Worm (Caenorhabditis elegans) whole organism, L1 larva: ENCODE measurements around the gene H40L08.7.

ENCODE experiments used
- C16A3.4 ChIP-seq: fragments of 150-350 bp; optimal IDR thresholded peaks from 2 replicates; lab custom pipeline; 2014; ENCODE audit warnings: missing biosample characterization, missing genetic modification characterization
- aha-1 ChIP-seq: fragments of 150-350 bp; optimal IDR thresholded peaks from 2 replicates; lab custom pipeline; 2014; ENCODE audit warnings: missing biosample characterization, missing genetic modification characterization
- aly-2 ChIP-seq: fragments of 150-350 bp; optimal IDR thresholded peaks from 2 replicates; lab custom pipeline; 2014; ENCODE audit warnings: missing biosample characterization, missing genetic modification characterization
- ama-1 ChIP-seq: fragments of 150-350 bp; optimal IDR thresholded peaks from 2 replicates; lab custom pipeline; 2014
- blmp-1 ChIP-seq: fragments of 150-350 bp; optimal IDR thresholded peaks from 2 replicates; lab custom pipeline; 2014; ENCODE audit warnings: missing biosample characterization, missing genetic modification characterization
- lin-35 ChIP-seq, 2 experiments: fragments of 150-350 bp; optimal IDR thresholded peaks; 2 replicates each; lab custom pipeline; 2014; ENCODE audit warnings: missing biosample characterization in 2 of 2, missing genetic modification characterization in 2 of 2, missing genetic modification reagents in 2 of 2
- nhr-76 ChIP-seq: sonication (generic microtip); optimal IDR thresholded peaks from 2 replicates; lab custom pipeline; 2017; ENCODE audit warnings: missing biosample characterization, missing genetic modification characterization
- nhr-77 ChIP-seq: fragments of 150-350 bp; optimal IDR thresholded peaks from 2 replicates; lab custom pipeline; 2014; ENCODE audit warnings: missing biosample characterization, missing genetic modification characterization
- pqm-1 ChIP-seq: sonication (generic microtip); optimal IDR thresholded peaks from 3 replicates; lab custom pipeline; 2017; ENCODE audit warnings: missing biosample characterization, missing genetic modification characterization
- snpc-4 ChIP-seq: fragments of 150-350 bp; optimal IDR thresholded peaks from 2 replicates; lab custom pipeline; 2014; ENCODE audit warnings: missing biosample characterization, missing genetic modification characterization
- sptf-1 ChIP-seq: fragments of 150-350 bp; optimal IDR thresholded peaks from 2 replicates; lab custom pipeline; 2014; ENCODE audit warnings: missing biosample characterization, missing genetic modification characterization
- tbx-2 ChIP-seq: sonication (generic microtip); optimal IDR thresholded peaks from 2 replicates; lab custom pipeline; 2016; ENCODE audit warnings: missing genetic modification characterization, missing compliant biosample characterization
- zag-1 ChIP-seq: fragments of 150-350 bp; optimal IDR thresholded peaks from 2 replicates; lab custom pipeline; 2014; ENCODE audit warnings: missing biosample characterization, missing genetic modification characterization

DNA sequence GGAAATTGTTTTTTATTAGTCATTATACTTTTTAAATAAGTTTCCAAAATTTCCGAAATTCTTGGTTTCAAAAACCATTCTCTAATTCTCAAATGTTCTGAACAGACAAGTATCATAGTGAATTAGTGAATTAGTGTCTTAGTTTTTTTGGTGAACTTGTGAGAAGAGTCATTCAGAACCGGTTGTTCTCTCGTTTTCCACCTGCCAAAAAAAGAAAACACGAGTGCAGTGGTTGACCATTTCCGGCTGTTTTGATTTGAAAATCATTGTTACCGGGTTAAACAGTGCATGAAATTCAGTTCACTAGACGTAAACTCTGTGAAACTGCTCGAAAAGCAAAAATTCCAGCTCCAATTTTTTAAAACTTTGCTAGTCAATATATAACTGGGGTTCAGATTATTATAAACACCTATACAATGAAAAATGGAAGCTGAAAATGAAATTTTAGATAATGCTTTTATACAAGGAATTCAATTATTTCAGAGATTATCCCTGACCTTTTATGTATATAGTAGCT lies 37.8 kb downstream of the H40L08.7 start:
- no peak for TF ChIP-seq C16A3.4 (tag; lab: Kevin White, UChicago)
- TF ChIP-seq pqm-1 (tag; lab: Kevin White, UChicago), result no peak
- no peak for TF ChIP-seq sptf-1 (tag; lab: Kevin White, UChicago)
- no peak for TF ChIP-seq snpc-4
- TF ChIP-seq aly-2 (tag; lab: Kevin White, UChicago), result no peak
- no peak for TF ChIP-seq aha-1 (tag; lab: Kevin White, UChicago)
- TF ChIP-seq blmp-1 (tag; lab: Kevin White, UChicago), result no peak
- TF ChIP-seq nhr-76 (tag; lab: Kevin White, UChicago), result no peak
- no peak for TF ChIP-seq ama-1 (lab: Kevin White, UChicago)
- TF ChIP-seq lin-35 (GFP tag; optimal IDR thresholded peaks at IDR 0.05; lab: Kevin White, UChicago), result peak in 1 of 2 experiments; percentile 1
- no peak for TF ChIP-seq tbx-2 (tag; lab: Kevin White, UChicago)
- no peak for TF ChIP-seq nhr-77 (tag; lab: Kevin White, UChicago)
- TF ChIP-seq zag-1, result no peak
